Worm (Caenorhabditis elegans): ENCODE measurements around the gene W04B5.8.

Gene W04B5.8

DNA sequence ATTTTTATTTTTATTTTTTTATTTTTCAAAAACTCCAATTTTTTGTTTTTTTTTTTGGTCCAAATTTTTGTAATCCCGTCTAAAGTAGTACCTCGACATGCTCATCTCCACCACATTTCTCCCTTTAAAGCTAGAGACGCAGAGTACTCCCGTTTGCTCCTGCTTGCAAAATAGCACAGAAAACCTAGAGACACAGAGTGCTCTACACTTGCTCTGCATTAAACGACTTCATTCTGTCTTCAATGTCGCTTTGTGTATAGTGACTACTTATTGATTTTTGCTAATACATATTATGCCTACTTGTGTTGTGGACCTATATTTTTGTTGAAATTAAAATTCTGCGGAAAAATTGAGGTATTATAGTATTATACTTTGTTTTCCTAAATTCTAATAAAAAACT is at the start of gene W04B5.8:
TSS of gene W04B5.8 (plus strand) at position 195 of the 400 bp plus-strand sequence.
- TF ChIP-seq aha-1 (tag) (peak; percentile 80), T26A8.4 (GFP tag; IDR thresholded peaks at IDR 0.05) (no peak), lsy-2 (tag; optimal IDR thresholded peaks at IDR 0.05) (peak in 1 of 2 experiments; percentile 4), mes-2 (tag; optimal IDR thresholded peaks at IDR 0.05; ENCODE audit: poor library complexity, severe bottlenecking) (peak; percentile 19), hmg-1.1 (GFP tag; IDR thresholded peaks at IDR 0.05) (peak; percentile 35; the same call in 1 of the 2 replicates)

DNA sequence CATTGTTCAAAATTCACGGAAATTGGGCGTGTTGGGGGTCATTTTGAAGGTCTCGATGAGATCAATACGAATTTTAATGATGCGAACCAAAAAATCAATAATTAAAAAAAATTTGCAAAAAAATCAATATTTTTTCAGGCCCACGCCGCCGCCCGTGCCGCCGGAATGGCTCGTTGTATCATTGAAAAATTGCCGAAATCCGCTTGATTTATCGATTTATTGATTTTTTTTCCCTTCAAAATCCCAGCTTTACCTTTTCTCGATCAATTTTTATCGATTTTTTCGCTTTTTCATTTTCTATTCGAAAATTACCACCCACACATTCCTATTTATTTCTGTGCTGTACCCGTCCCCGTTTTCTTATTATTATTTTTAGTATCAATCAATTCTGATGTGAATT is 41.8 kb upstream of the W04B5.8 start:
- TF ChIP-seq ceh-28 (tag; optimal IDR thresholded peaks at IDR 0.05): peak; percentile 99
- TF ChIP-seq mep-1 (tag; optimal IDR thresholded peaks at IDR 0.05): no peak
- peak; percentile 30 for TF ChIP-seq aha-1 (tag)
- TF ChIP-seq nhr-42 (GFP tag; IDR thresholded peaks at IDR 0.05): no peak
- TF ChIP-seq arid-1 (GFP tag; conservative IDR thresholded peaks at IDR 0.05): no peak
- TF ChIP-seq dmd-6 (GFP tag; IDR thresholded peaks at IDR 0.05): no peak
- TF ChIP-seq egl-27 (tag; optimal IDR thresholded peaks at IDR 0.05): no peak
- no peak for TF ChIP-seq nhr-237 (tag; optimal IDR thresholded peaks at IDR 0.05)

DNA sequence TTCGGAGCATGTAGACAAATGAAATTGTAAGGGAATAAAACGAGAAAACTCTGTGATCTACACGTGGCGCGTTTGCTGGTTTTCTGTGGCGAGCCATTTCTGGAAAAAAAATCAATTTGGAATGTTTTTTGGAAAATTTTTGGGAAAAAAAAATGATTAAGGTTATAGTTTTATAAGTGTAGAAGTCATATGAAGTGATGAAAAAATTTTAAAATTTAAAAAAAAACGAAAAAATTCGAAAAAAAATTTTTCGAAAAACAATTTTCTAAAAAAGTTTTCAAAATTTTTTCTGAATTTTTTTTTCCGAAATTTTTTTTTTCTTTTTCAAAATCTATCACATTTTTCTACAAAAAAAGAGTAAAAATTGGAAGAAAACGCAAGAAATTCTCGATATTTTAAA is 39.6 kb upstream of the W04B5.8 start, which contains the start of gene H14E04.3:
TSS of gene H14E04.3 (minus strand) at position 101 of the 400 bp plus-strand sequence.
- no peak for TF ChIP-seq sdz-12 (GFP tag; optimal IDR thresholded peaks at IDR 0.05)
- no peak for TF ChIP-seq lin-13 (GFP tag; optimal IDR thresholded peaks at IDR 0.05)
- no peak for TF ChIP-seq ama-1 (optimal IDR thresholded peaks at IDR 0.05)
- TF ChIP-seq spr-1 (tag; optimal IDR thresholded peaks at IDR 0.05): no peak
- TF ChIP-seq F49E8.2 (tag; optimal IDR thresholded peaks at IDR 0.05; ENCODE audit: borderline replicate concordance): no peak
- no peak for TF ChIP-seq nhr-48 (tag; optimal IDR thresholded peaks at IDR 0.05)
- TF ChIP-seq fkh-10 (GFP tag; optimal IDR thresholded peaks at IDR 0.05): no peak
- TF ChIP-seq hlh-11 (tag; optimal IDR thresholded peaks at IDR 0.05): no peak

DNA sequence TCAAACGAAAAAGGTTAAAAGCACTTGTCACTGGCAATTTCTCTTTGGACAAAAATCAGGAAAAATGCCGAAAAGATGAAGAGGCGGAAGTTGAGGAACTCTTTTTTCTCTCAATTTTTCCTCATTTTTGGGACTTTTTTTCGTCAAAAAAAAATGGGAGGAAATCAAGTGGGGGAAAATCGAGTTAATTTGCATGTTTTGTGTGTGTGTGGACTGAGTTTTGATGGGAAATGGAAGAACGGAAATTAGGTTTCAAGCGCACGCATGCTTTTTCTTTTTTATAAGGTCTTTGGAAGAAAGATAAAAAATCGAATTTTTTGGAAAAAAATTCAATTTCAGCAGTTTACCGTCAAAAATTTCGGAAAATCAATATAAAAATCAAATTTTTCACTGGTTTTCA is 34.4 kb upstream of the W04B5.8 start:
- TF ChIP-seq ZK546.5 (tag; optimal IDR thresholded peaks at IDR 0.05): no peak
- TF ChIP-seq lim-7 (GFP tag; IDR thresholded peaks at IDR 0.05): no peak
- TF ChIP-seq ces-1 (GFP tag; optimal IDR thresholded peaks at IDR 0.05): peak; percentile 86
- TF ChIP-seq nhr-77 (tag; optimal IDR thresholded peaks at IDR 0.05): no peak

DNA sequence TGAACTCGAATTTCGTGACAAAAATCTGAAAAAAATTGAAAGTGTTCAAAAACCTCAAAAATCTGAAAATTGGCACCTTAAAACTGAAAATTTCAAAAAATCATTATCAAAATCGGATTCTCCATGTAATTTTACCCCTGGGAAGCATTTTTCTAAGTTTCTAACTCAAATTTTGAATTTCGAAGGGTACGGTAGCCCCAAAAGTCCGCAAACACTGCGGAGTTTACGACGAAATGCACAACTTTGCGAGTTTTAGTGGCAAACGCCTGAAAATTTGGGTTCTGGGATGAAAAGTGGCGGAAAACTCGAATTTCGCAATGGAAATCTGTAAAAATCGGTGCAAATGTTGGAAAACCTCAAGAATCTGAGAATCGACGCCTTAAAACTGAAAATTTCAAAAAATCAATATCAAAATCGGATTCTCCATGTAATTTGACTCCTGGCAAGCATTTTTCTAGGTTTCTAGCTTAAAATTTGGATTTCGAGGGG is 32.4 kb upstream of the W04B5.8 start:
- TF ChIP-seq lin-13 (GFP tag; optimal IDR thresholded peaks at IDR 0.05): peak; percentile 64
- TF ChIP-seq lsy-2 (tag; optimal IDR thresholded peaks at IDR 0.05): peak in 1 of 2 experiments; percentile 45
- no peak for TF ChIP-seq lin-38 (GFP tag; IDR thresholded peaks at IDR 0.05)
- TF ChIP-seq nhr-102 (tag; optimal IDR thresholded peaks at IDR 0.05): no peak
- TF ChIP-seq hlh-30 (tag; optimal IDR thresholded peaks at IDR 0.05; ENCODE audit: insufficient read depth): no peak
- no peak for TF ChIP-seq daf-19 (GFP tag; conservative IDR thresholded peaks at IDR 0.05)
- no peak for TF ChIP-seq ceh-28 (tag; optimal IDR thresholded peaks at IDR 0.05)
- no peak for TF ChIP-seq snpc-4 (tag; optimal IDR thresholded peaks at IDR 0.05)
- TF ChIP-seq dve-1 (tag; optimal IDR thresholded peaks at IDR 0.05; ENCODE audit: insufficient read depth): no peak
- TF ChIP-seq arid-1 (GFP tag; conservative IDR thresholded peaks at IDR 0.05): no peak
- no peak for TF ChIP-seq hif-1 (tag; optimal IDR thresholded peaks at IDR 0.05)
- no peak for TF ChIP-seq Y5F2A.4 (GFP tag; optimal IDR thresholded peaks at IDR 0.05)
- TF ChIP-seq T26A8.4 (GFP tag; IDR thresholded peaks at IDR 0.05): no peak
- no peak for TF ChIP-seq ceh-82 (tag; optimal IDR thresholded peaks at IDR 0.05)
